Worm (Caenorhabditis elegans) whole organism, L4 larva: Measurements from ENCODE around the gene F47B8.1.

Experiments
- D1046.2 ChIP-seq: fragments of 200-800 bp; sonication (Bioruptor generic); IDR thresholded peaks from 2 replicates; pipeline ENCODE4 v1.3.6; 2022; ENCODE audit warnings: missing genetic modification characterization, missing compliant biosample characterization
- F44E2.7 ChIP-seq: fragments of 200-800 bp; sonication (Bioruptor generic); IDR thresholded peaks from 2 replicates; pipeline ENCODE4 v2.1.2; 2022; ENCODE audit warnings: missing genetic modification characterization, missing compliant biosample characterization
- F49E8.2 ChIP-seq: sonication (generic microtip); optimal IDR thresholded peaks from 2 replicates; lab custom pipeline; 2016; ENCODE audit warnings: missing compliant biosample characterization, mild to moderate bottlenecking, missing genetic modification characterization, borderline replicate concordance
- T20F7.1 ChIP-seq: fragments of 200-800 bp; sonication (Bioruptor generic); optimal IDR thresholded peaks from 2 replicates; lab custom pipeline; 2018; ENCODE audit warnings: mild to moderate bottlenecking, missing genetic modification characterization, missing compliant biosample characterization
- T26A8.4 ChIP-seq: fragments of 200-800 bp; sonication (Bioruptor generic); IDR thresholded peaks from 2 replicates; pipeline ENCODE4 v1.3.6; 2022; ENCODE audit warnings: missing genetic modification characterization, missing compliant biosample characterization
- Y105C5A.15 ChIP-seq: fragments of 200-800 bp; sonication (Bioruptor generic); IDR thresholded peaks from 2 replicates; pipeline ENCODE4 v1.3.6; 2022; ENCODE audit warnings: missing genetic modification characterization, missing compliant biosample characterization
- Y5F2A.4 ChIP-seq: fragments of 200-800 bp; sonication (Bioruptor generic); optimal IDR thresholded peaks from 2 replicates; lab custom pipeline; 2018; ENCODE audit warnings: mild to moderate bottlenecking, missing genetic modification characterization, missing compliant biosample characterization
- Y75B8A.6 ChIP-seq: fragments of 200-800 bp; sonication (Bioruptor generic); IDR thresholded peaks from 2 replicates; pipeline ENCODE4 v1.3.6; 2022; ENCODE audit warnings: missing genetic modification reagents, missing genetic modification characterization, missing compliant biosample characterization
- ZK337.2 ChIP-seq: fragments of 200-800 bp; sonication (Bioruptor generic); IDR thresholded peaks from 2 replicates; pipeline ENCODE4 v1.3.6; 2022; ENCODE audit warnings: missing genetic modification reagents, missing genetic modification characterization, missing compliant biosample characterization
- arid-1 ChIP-seq: fragments of 200-800 bp; sonication (Bioruptor generic); conservative IDR thresholded peaks from 2 replicates; pipeline ENCODE4 v1.3.6; 2022; ENCODE audit warnings: missing genetic modification reagents, missing genetic modification characterization, missing compliant biosample characterization
- attf-4 ChIP-seq: sonication (generic microtip); optimal IDR thresholded peaks from 3 replicates; lab custom pipeline; 2017; ENCODE audit warnings: missing biosample characterization, missing genetic modification characterization
- ceh-32 ChIP-seq: sonication (generic microtip); optimal IDR thresholded peaks from 2 replicates; lab custom pipeline; 2016; ENCODE audit warnings: mild to moderate bottlenecking, missing genetic modification characterization, missing compliant biosample characterization; ENCODE audit not compliant: poor library complexity
- ceh-62 ChIP-seq: sonication (generic microtip); optimal IDR thresholded peaks from 2 replicates; lab custom pipeline; 2017; ENCODE audit warnings: missing biosample characterization, missing genetic modification characterization
- daf-16 ChIP-seq, 3 experiments: sonication (generic microtip); optimal IDR thresholded peaks; 2 replicates each; lab custom pipeline; 2016 to 2017; ENCODE audit warnings: missing genetic modification characterization in 3 of 3, missing genetic modification reagents in 3 of 3, mild to moderate bottlenecking in 2 of 3, missing compliant biosample characterization in 2 of 3, missing biosample characterization in 1 of 3, moderate library complexity in 1 of 3
- daf-8 ChIP-seq: fragments of 200-800 bp; sonication (Bioruptor generic); IDR thresholded peaks from 2 replicates; pipeline ENCODE4 v1.3.6; 2022; ENCODE audit warnings: missing genetic modification characterization, missing compliant biosample characterization
- dmd-9 ChIP-seq: fragments of 200-800 bp; sonication (Bioruptor generic); IDR thresholded peaks from 2 replicates; pipeline ENCODE4 v1.3.6; 2022; ENCODE audit warnings: missing genetic modification reagents, missing genetic modification characterization, missing compliant biosample characterization
- dpl-1 ChIP-seq: fragments of 150-350 bp; optimal IDR thresholded peaks from 2 replicates; lab custom pipeline; 2014; ENCODE audit warnings: missing biosample characterization, missing genetic modification reagents, missing genetic modification characterization
- gei-8 ChIP-seq: fragments of 200-800 bp; sonication (Bioruptor generic); optimal IDR thresholded peaks from 2 replicates; lab custom pipeline; 2018; ENCODE audit warnings: mild to moderate bottlenecking, missing genetic modification characterization, missing compliant biosample characterization
- hlh-11 ChIP-seq: fragments of 200-800 bp; sonication (Bioruptor generic); optimal IDR thresholded peaks from 2 replicates; lab custom pipeline; 2018; ENCODE audit warnings: mild to moderate bottlenecking, missing genetic modification characterization, missing compliant biosample characterization
- hlh-30 ChIP-seq: sonication (generic microtip); optimal IDR thresholded peaks from 2 replicates; lab custom pipeline; 2017; ENCODE audit warnings: antibody characterized with exemption, mild to moderate bottlenecking, missing genetic modification characterization, missing compliant biosample characterization; ENCODE audit not compliant: insufficient read depth
- hmg-1.1 ChIP-seq: fragments of 200-800 bp; sonication (Bioruptor generic); IDR thresholded peaks from 2 replicates; pipeline ENCODE4 v1.3.6; 2022; ENCODE audit warnings: missing genetic modification reagents, missing genetic modification characterization, missing compliant biosample characterization
- jun-1 ChIP-seq: fragments of 150-350 bp; optimal IDR thresholded peaks from 2 replicates; lab custom pipeline; 2014; ENCODE audit warnings: missing biosample characterization, missing genetic modification reagents, missing genetic modification characterization
- lim-7 ChIP-seq: fragments of 200-800 bp; sonication (Bioruptor generic); IDR thresholded peaks from 2 replicates; pipeline ENCODE4 v1.3.6; 2022; ENCODE audit warnings: missing genetic modification characterization, missing compliant biosample characterization
- lin-13 ChIP-seq: fragments of 150-350 bp; optimal IDR thresholded peaks from 2 replicates; lab custom pipeline; 2014; ENCODE audit warnings: missing biosample characterization, missing genetic modification reagents, missing genetic modification characterization
- lin-15B ChIP-seq: fragments of 150-350 bp; sonication (generic microtip); optimal IDR thresholded peaks from 3 replicates; lab custom pipeline; 2014; ENCODE audit warnings: missing biosample characterization, missing genetic modification characterization
- lin-29 ChIP-seq: fragments of 200-800 bp; sonication (Bioruptor generic); IDR thresholded peaks from 2 replicates; pipeline ENCODE4 v1.3.6; 2022; ENCODE audit warnings: missing genetic modification reagents, missing genetic modification characterization, missing compliant biosample characterization
- lin-38 ChIP-seq: fragments of 200-800 bp; sonication (Bioruptor generic); IDR thresholded peaks from 2 replicates; pipeline ENCODE4 v1.3.6; 2022; ENCODE audit warnings: missing genetic modification reagents, missing genetic modification characterization, missing compliant biosample characterization
- lir-3 ChIP-seq: sonication (generic microtip); optimal IDR thresholded peaks from 2 replicates; lab custom pipeline; 2016; ENCODE audit warnings: mild to moderate bottlenecking, missing genetic modification characterization, missing compliant biosample characterization
- lsy-2 ChIP-seq, 2 experiments: fragments of 150-350 bp in 1 of 2; sonication (generic microtip) in 1 of 2; optimal IDR thresholded peaks; 2 replicates each; lab custom pipeline; 2014 to 2017; ENCODE audit warnings: missing biosample characterization in 2 of 2, missing genetic modification characterization in 2 of 2
- madf-5 ChIP-seq, 2 experiments: fragments of 200-800 bp; sonication (Bioruptor generic); IDR thresholded peaks; 2 replicates each; pipeline ENCODE4 v1.3.6; 2022; ENCODE audit warnings: missing compliant biosample characterization in 2 of 2, missing genetic modification characterization in 2 of 2
- mdl-1 ChIP-seq, 2 experiments: fragments of 150-350 bp in 1 of 2; sonication (generic microtip) in 1 of 2; optimal IDR thresholded peaks; 2 replicates each; lab custom pipeline; 2014 to 2017; ENCODE audit warnings: missing biosample characterization in 2 of 2, missing genetic modification characterization in 2 of 2
- mep-1 ChIP-seq: fragments of 150-350 bp; sonication (generic microtip); optimal IDR thresholded peaks from 3 replicates; lab custom pipeline; 2014; ENCODE audit warnings: missing biosample characterization, missing genetic modification characterization
- mes-2 ChIP-seq: sonication (generic microtip); optimal IDR thresholded peaks from 2 replicates; lab custom pipeline; 2016; ENCODE audit warnings: missing genotype, mild to moderate bottlenecking, missing genetic modification characterization, missing compliant biosample characterization; ENCODE audit not compliant: poor library complexity, severe bottlenecking
- nhr-10 ChIP-seq: fragments of 150-350 bp; optimal IDR thresholded peaks from 2 replicates; lab custom pipeline; 2014; ENCODE audit warnings: missing biosample characterization, missing genetic modification characterization
- nhr-237 ChIP-seq: sonication (generic microtip); optimal IDR thresholded peaks from 2 replicates; lab custom pipeline; 2017; ENCODE audit warnings: missing biosample characterization, missing genetic modification characterization
- nhr-25 ChIP-seq: sonication (generic microtip); optimal IDR thresholded peaks from 2 replicates; lab custom pipeline; 2017; ENCODE audit warnings: missing genetic modification characterization, mild to moderate bottlenecking, missing compliant biosample characterization, antibody characterized with exemption, moderate library complexity, borderline replicate concordance; ENCODE audit not compliant: insufficient read depth
- nhr-28 ChIP-seq: fragments of 150-350 bp; optimal IDR thresholded peaks from 2 replicates; lab custom pipeline; 2014; ENCODE audit warnings: missing biosample characterization, missing genetic modification characterization
- nhr-48 ChIP-seq: sonication (generic microtip); optimal IDR thresholded peaks from 2 replicates; lab custom pipeline; 2016; ENCODE audit warnings: mild to moderate bottlenecking, missing genetic modification characterization, missing compliant biosample characterization
- nhr-6 ChIP-seq: fragments of 150-350 bp; optimal IDR thresholded peaks from 2 replicates; lab custom pipeline; 2014; ENCODE audit warnings: missing biosample characterization, missing genetic modification characterization
- php-3 ChIP-seq: fragments of 200-800 bp; sonication (Bioruptor generic); IDR thresholded peaks from 2 replicates; pipeline ENCODE4 v1.3.6; 2022; ENCODE audit warnings: missing genetic modification reagents, missing genetic modification characterization, missing compliant biosample characterization
- saeg-2 ChIP-seq: fragments of 200-800 bp; sonication (Bioruptor generic); IDR thresholded peaks from 2 replicates; pipeline ENCODE4 v1.3.6; 2022; ENCODE audit warnings: missing genetic modification reagents, missing genetic modification characterization, missing compliant biosample characterization
- snpc-1.2 ChIP-seq: fragments of 200-800 bp; sonication (Bioruptor generic); IDR thresholded peaks from 2 replicates; pipeline ENCODE4 v1.3.6; 2022; ENCODE audit warnings: missing genetic modification reagents, missing genetic modification characterization, missing compliant biosample characterization
- tag-97 ChIP-seq: fragments of 200-800 bp; sonication (Bioruptor generic); IDR thresholded peaks from 2 replicates; pipeline ENCODE4 v1.3.6; 2022; ENCODE audit warnings: missing genetic modification characterization, missing compliant biosample characterization
- tra-1 ChIP-seq: fragments of 200-800 bp; sonication (Bioruptor generic); IDR thresholded peaks from 2 replicates; pipeline ENCODE4 v1.3.6; 2022; ENCODE audit warnings: missing genetic modification reagents, missing genetic modification characterization, missing compliant biosample characterization
- unc-130 ChIP-seq: sonication (generic microtip); optimal IDR thresholded peaks from 2 replicates; lab custom pipeline; 2016; ENCODE audit warnings: missing genetic modification reagents, missing genetic modification characterization, missing compliant biosample characterization
- zag-1 ChIP-seq: fragments of 150-350 bp; optimal IDR thresholded peaks from 2 replicates; lab custom pipeline; 2014; ENCODE audit warnings: missing biosample characterization, missing genetic modification characterization
- zip-2 ChIP-seq: fragments of 150-350 bp; optimal IDR thresholded peaks from 2 replicates; lab custom pipeline; 2014; ENCODE audit warnings: missing biosample characterization, missing genetic modification characterization
- ztf-11 ChIP-seq: fragments of 150-350 bp; optimal IDR thresholded peaks from 2 replicates; lab custom pipeline; 2014; ENCODE audit warnings: missing biosample characterization, missing genetic modification characterization
- ztf-7 ChIP-seq: fragments of 150-350 bp; optimal IDR thresholded peaks from 2 replicates; lab custom pipeline; 2014; ENCODE audit warnings: missing biosample characterization, missing genetic modification characterization

The F47B8.1 gene

ce11 chrV:14354258-14354877 is 40.2 kb upstream of the F47B8.1 start, which contains the start of gene Y49A3A.3 (continued):
- TF ChIP-seq php-3, result no peak; the same call in 1 of the 2 replicates
- TF ChIP-seq snpc-1.2 (GFP tag; lab: Robert Waterston, UW), result peak; percentile 68; the same call in 1 of the 2 replicates
- TF ChIP-seq nhr-28 (tag; lab: Kevin White, UChicago), result no peak
- TF ChIP-seq mes-2 (tag; lab: Kevin White, UChicago), result peak; percentile 31
- peak; percentile 49; the same call in 1 of the 2 replicates for TF ChIP-seq Y105C5A.15 (GFP tag; lab: Robert Waterston, UW)
- no peak for TF ChIP-seq ztf-11 (tag; lab: Kevin White, UChicago)
- TF ChIP-seq hlh-30, result no peak
- TF ChIP-seq mdl-1 (tag; optimal IDR thresholded peaks at IDR 0.05; lab: Kevin White, UChicago), result no peak
- peak in 1 of 2 experiments; percentile 28 for TF ChIP-seq daf-16 (GFP tag; optimal IDR thresholded peaks at IDR 0.05; lab: Kevin White, UChicago)
- TF ChIP-seq daf-16 (tag; optimal IDR thresholded peaks at IDR 0.05; lab: Kevin White, UChicago), result peak; percentile 61
- 0 out of 2 replicates have a peak, but pooled peaks have one; percentile 7 for TF ChIP-seq D1046.2 (GFP tag; lab: Robert Waterston, UW)
- no peak for TF ChIP-seq gei-8 (GFP tag; lab: Kevin White, UChicago)
- TF ChIP-seq ZK337.2, result no peak
- TF ChIP-seq madf-5 (GFP tag; IDR thresholded peaks at IDR 0.05; lab: Robert Waterston, UW), result 0 out of 4 replicates have a peak, but pooled peaks have one; percentile 3 to 18
- TF ChIP-seq unc-130 (GFP tag; lab: Kevin White, UChicago), result no peak
- TF ChIP-seq T26A8.4 (GFP tag; lab: Robert Waterston, UW), result peak; percentile 86
- no peak for TF ChIP-seq zip-2 (tag; lab: Kevin White, UChicago)
- peak; percentile 55 for TF ChIP-seq hlh-11 (tag; lab: Kevin White, UChicago)
- no peak for TF ChIP-seq lin-29 (GFP tag; lab: Robert Waterston, UW)
- TF ChIP-seq mep-1 (tag; lab: Kevin White, UChicago), result peak; percentile 70
- peak; percentile 66 for TF ChIP-seq lin-38 (GFP tag; lab: Robert Waterston, UW)
- TF ChIP-seq nhr-25 (tag; lab: Kevin White, UChicago), result peak; percentile 59
- TF ChIP-seq F49E8.2 (tag; lab: Kevin White, UChicago), result no peak
- no peak for TF ChIP-seq lir-3 (tag; lab: Kevin White, UChicago)
- peak; percentile 57 for TF ChIP-seq nhr-48
- no peak for TF ChIP-seq ceh-62 (tag; lab: Kevin White, UChicago)
- TF ChIP-seq zag-1, result no peak
- no peak for TF ChIP-seq dmd-9
- TF ChIP-seq lsy-2 (tag; optimal IDR thresholded peaks at IDR 0.05; lab: Kevin White, UChicago), result peak in 1 of 2 experiments; percentile 65
- no peak for TF ChIP-seq tra-1 (GFP tag; lab: Robert Waterston, UW)
- TF ChIP-seq ztf-7 (tag; lab: Kevin White, UChicago), result no peak
- TF ChIP-seq jun-1 (tag; lab: Kevin White, UChicago), result no peak
- TF ChIP-seq F44E2.7 (GFP tag; lab: Robert Waterston, UW), result no peak
- TF ChIP-seq saeg-2 (GFP tag; lab: Robert Waterston, UW), result 0 out of 2 replicates have a peak, but pooled peaks have one; percentile 48
- TF ChIP-seq nhr-10 (tag; lab: Kevin White, UChicago), result no peak
- TF ChIP-seq nhr-237, result peak; percentile 58
- TF ChIP-seq hmg-1.1, result peak; percentile 37; the same call in 1 of the 2 replicates
- no peak for TF ChIP-seq daf-8
- TF ChIP-seq lin-13, result peak; percentile 7
- TF ChIP-seq lim-7 (GFP tag; lab: Robert Waterston, UW), result no peak
- TF ChIP-seq attf-4 (tag; lab: Kevin White, UChicago), result no peak
- TF ChIP-seq ceh-32 (tag; lab: Kevin White, UChicago), result no peak
- TF ChIP-seq T20F7.1 (GFP tag; lab: Kevin White, UChicago), result peak; percentile 60
- TF ChIP-seq tag-97, result no peak
- TF ChIP-seq Y5F2A.4, result peak; percentile 62
- peak; percentile 58; the same call in 1 of the 2 replicates for TF ChIP-seq arid-1 (GFP tag; lab: Robert Waterston, UW)
- TF ChIP-seq dpl-1 (GFP tag; lab: Kevin White, UChicago), result no peak
- no peak for TF ChIP-seq lin-15B (tag; lab: Kevin White, UChicago)
- TF ChIP-seq nhr-6 (tag; lab: Kevin White, UChicago), result peak; percentile 56
- no peak for TF ChIP-seq Y75B8A.6 (GFP tag; lab: Robert Waterston, UW)
